Worm (Caenorhabditis elegans) whole organism, young adult: ENCODE measurements around the gene M02A10.1.

Experiments
- C06A6.2 ChIP-seq: fragments of 200-800 bp; sonication (Bioruptor generic); conservative IDR thresholded peaks from 2 replicates; pipeline ENCODE4 v1.3.6; 2022; ENCODE audit warnings: missing genetic modification characterization, missing compliant biosample characterization
- F10E7.11 ChIP-seq: sonication (generic microtip); optimal IDR thresholded peaks from 2 replicates; lab custom pipeline; 2017; ENCODE audit warnings: mild to moderate bottlenecking, missing genetic modification characterization, moderate library complexity, missing compliant biosample characterization
- F33H1.4 ChIP-seq: fragments of 200-800 bp; sonication (Bioruptor generic); IDR thresholded peaks from 2 replicates; pipeline ENCODE4 v1.3.6; 2022; ENCODE audit warnings: missing genetic modification reagents, missing genetic modification characterization, missing compliant biosample characterization
- F37B4.10 ChIP-seq: fragments of 200-800 bp; sonication (Bioruptor generic); IDR thresholded peaks from 2 replicates; pipeline ENCODE4 v1.3.6; 2022; ENCODE audit warnings: missing genetic modification characterization, missing compliant biosample characterization
- F55B11.4 ChIP-seq: sonication (generic microtip); optimal IDR thresholded peaks from 2 replicates; lab custom pipeline; 2016; ENCODE audit warnings: missing compliant biosample characterization, missing genetic modification characterization, borderline replicate concordance; ENCODE audit not compliant: insufficient read depth
- K12H6.12 ChIP-seq: fragments of 200-800 bp; sonication (Bioruptor generic); optimal IDR thresholded peaks from 2 replicates; lab custom pipeline; 2018; ENCODE audit warnings: mild to moderate bottlenecking, missing genetic modification characterization, missing compliant biosample characterization
- T07F8.4 ChIP-seq: sonication (generic microtip); optimal IDR thresholded peaks from 2 replicates; lab custom pipeline; 2016; ENCODE audit warnings: mild to moderate bottlenecking, missing genetic modification characterization, moderate library complexity, missing compliant biosample characterization
- akir-1 ChIP-seq: fragments of 200-800 bp; sonication (Bioruptor generic); optimal IDR thresholded peaks from 2 replicates; lab custom pipeline; 2018; ENCODE audit warnings: mild to moderate bottlenecking, missing genetic modification characterization, moderate library complexity, missing compliant biosample characterization
- ceh-100 ChIP-seq: fragments of 200-800 bp; sonication (Bioruptor generic); IDR thresholded peaks from 2 replicates; pipeline ENCODE4 v1.3.6; 2022; ENCODE audit warnings: missing genetic modification reagents, missing genetic modification characterization, missing compliant biosample characterization
- ceh-40 ChIP-seq: fragments of 200-800 bp; sonication (Bioruptor generic); IDR thresholded peaks from 2 replicates; pipeline ENCODE4 v1.3.6; 2022; ENCODE audit warnings: missing genetic modification characterization, missing compliant biosample characterization
- dpff-1 ChIP-seq: sonication (generic microtip); optimal IDR thresholded peaks from 2 replicates; lab custom pipeline; 2017; ENCODE audit warnings: mild to moderate bottlenecking, missing genetic modification characterization, missing compliant biosample characterization
- fkh-3 ChIP-seq: sonication (generic microtip); optimal IDR thresholded peaks from 2 replicates; lab custom pipeline; 2016; ENCODE audit warnings: mild to moderate bottlenecking, missing genetic modification characterization, missing compliant biosample characterization
- gei-17 ChIP-seq: fragments of 200-800 bp; sonication (Bioruptor generic); optimal IDR thresholded peaks from 2 replicates; lab custom pipeline; 2018; ENCODE audit warnings: mild to moderate bottlenecking, missing genetic modification characterization, missing compliant biosample characterization
- him-1 ChIP-seq: sonication (generic microtip); optimal IDR thresholded peaks from 2 replicates; lab custom pipeline; 2016; ENCODE audit warnings: missing genotype, missing genetic modification reagents, missing genetic modification characterization, missing compliant biosample characterization
- hrde-1 ChIP-seq: sonication (generic microtip); optimal IDR thresholded peaks from 2 replicates; lab custom pipeline; 2016; ENCODE audit warnings: missing genetic modification characterization, mild to moderate bottlenecking, missing compliant biosample characterization, moderate library complexity, missing genotype, missing genetic modification reagents, borderline replicate concordance
- let-526 ChIP-seq: fragments of 200-800 bp; sonication (Bioruptor generic); IDR thresholded peaks from 2 replicates; pipeline ENCODE4 v1.3.6; 2022; ENCODE audit warnings: missing genetic modification reagents, missing genetic modification characterization, missing compliant biosample characterization
- lin-40 ChIP-seq: sonication (generic microtip); optimal IDR thresholded peaks from 2 replicates; lab custom pipeline; 2016; ENCODE audit warnings: missing genetic modification characterization, mild to moderate bottlenecking, missing compliant biosample characterization, missing genotype, missing genetic modification reagents
- lsy-27 ChIP-seq: sonication (generic microtip); optimal IDR thresholded peaks from 2 replicates; lab custom pipeline; 2017; ENCODE audit warnings: missing genetic modification characterization, mild to moderate bottlenecking, missing compliant biosample characterization, antibody characterized with exemption, missing genotype, borderline replicate concordance; ENCODE audit not compliant: insufficient read depth
- madf-6 ChIP-seq: fragments of 200-800 bp; sonication (Bioruptor generic); IDR thresholded peaks from 2 replicates; pipeline ENCODE4 v1.3.6; 2022; ENCODE audit warnings: missing genetic modification reagents, missing genetic modification characterization, missing compliant biosample characterization
- mes-4 ChIP-seq: sonication (generic microtip); optimal IDR thresholded peaks from 2 replicates; lab custom pipeline; 2016; ENCODE audit warnings: missing genotype, missing genetic modification characterization, missing compliant biosample characterization
- mxl-1 ChIP-seq: sonication (generic microtip); optimal IDR thresholded peaks from 2 replicates; lab custom pipeline; 2016; ENCODE audit warnings: missing genetic modification characterization, missing compliant biosample characterization
- nhr-179 ChIP-seq: sonication (generic microtip); optimal IDR thresholded peaks from 2 replicates; lab custom pipeline; 2016; ENCODE audit warnings: mild to moderate bottlenecking, missing genetic modification characterization, missing compliant biosample characterization
- nhr-80 ChIP-seq: sonication (generic microtip); optimal IDR thresholded peaks from 2 replicates; lab custom pipeline; 2016; ENCODE audit warnings: missing genetic modification characterization, missing compliant biosample characterization
- rcor-1 ChIP-seq: fragments of 200-800 bp; sonication (Bioruptor generic); IDR thresholded peaks from 2 replicates; pipeline ENCODE4 v1.3.6; 2022; ENCODE audit warnings: missing genetic modification reagents, missing genetic modification characterization, missing compliant biosample characterization
- snpc-3.4 ChIP-seq: sonication (generic microtip); optimal IDR thresholded peaks from 2 replicates; lab custom pipeline; 2017; ENCODE audit warnings: missing genetic modification characterization, mild to moderate bottlenecking, missing compliant biosample characterization, antibody characterized with exemption, moderate library complexity, missing genotype, missing genetic modification reagents
- snpc-4 ChIP-seq, 5 experiments: fragments of 150-350 bp in 1 of 5; sonication (generic microtip) in 4 of 5; optimal IDR thresholded peaks; 2 replicates each; lab custom pipeline; 2014 to 2018; ENCODE audit warnings: missing genetic modification characterization in 5 of 5, missing biosample characterization in 3 of 5, antibody characterized with exemption in 2 of 5, mild to moderate bottlenecking in 2 of 5, missing compliant biosample characterization in 2 of 5, missing genotype in 2 of 5, moderate library complexity in 2 of 5, missing genetic modification reagents in 1 of 5
- sptf-2 ChIP-seq: fragments of 200-800 bp; sonication (Bioruptor generic); optimal IDR thresholded peaks from 2 replicates; lab custom pipeline; 2018; ENCODE audit warnings: mild to moderate bottlenecking, missing genetic modification characterization, missing compliant biosample characterization
- unc-62 ChIP-seq: fragments of 150-350 bp; optimal IDR thresholded peaks from 2 replicates; lab custom pipeline; 2014; ENCODE audit warnings: missing biosample characterization, missing genetic modification reagents, missing genetic modification characterization
- ztf-3 ChIP-seq: fragments of 200-800 bp; sonication (Bioruptor generic); optimal IDR thresholded peaks from 2 replicates; lab custom pipeline; 2018; ENCODE audit warnings: mild to moderate bottlenecking, missing genetic modification characterization, missing compliant biosample characterization

The M02A10.1 gene

DNA sequence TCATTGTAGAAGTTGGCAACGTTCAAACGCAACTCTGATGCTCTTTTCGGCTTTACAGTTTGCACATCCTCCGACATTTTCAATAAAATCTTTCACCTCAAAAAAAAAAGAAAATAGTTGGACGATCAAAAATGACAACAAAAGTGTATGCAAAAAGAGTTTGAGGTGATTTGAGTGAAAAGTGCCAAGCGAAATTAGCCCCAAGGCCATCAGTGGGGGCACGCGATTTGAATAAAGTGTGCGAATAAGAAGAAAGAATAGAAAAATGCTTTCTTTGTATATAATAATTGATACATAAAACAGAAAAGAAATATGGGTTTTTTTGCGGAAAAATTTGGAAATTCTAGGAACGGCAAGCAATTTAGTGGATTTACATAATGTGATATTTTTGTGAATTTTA lies 40.5 kb upstream of the M02A10.1 start, which contains the start of gene T19D7.5:
Gene T19D7.5, minus strand, starts transcription at position 101 of the 400 bp plus-strand sequence.
- TF ChIP-seq mes-4 (tag; lab: Kevin White, UChicago) (no peak), snpc-3.4 (tag; lab: Kevin White, UChicago) (no peak), lsy-27 (no peak)

ce11 chrX:670603-671002 lies 36.0 kb upstream of the M02A10.1 start, which contains the start of gene T19D7.6:
TSS of gene T19D7.6 (minus strand) at chrX:670800.
- no peak for TF ChIP-seq K12H6.12
- TF ChIP-seq akir-1 (GFP tag; lab: Kevin White, UChicago): no peak
- TF ChIP-seq snpc-4 (GFP tag; optimal IDR thresholded peaks at IDR 0.05; lab: Kevin White, UChicago): no peak
- no peak for TF ChIP-seq snpc-4 (tag; optimal IDR thresholded peaks at IDR 0.05; lab: Kevin White, UChicago)
- TF ChIP-seq hrde-1 (tag; lab: Kevin White, UChicago): no peak
- TF ChIP-seq unc-62 (GFP tag; lab: Kevin White, UChicago): peak; percentile 43
- TF ChIP-seq mes-4 (tag; lab: Kevin White, UChicago): no peak
- peak; percentile 92 for TF ChIP-seq nhr-80 (tag; lab: Kevin White, UChicago)

DNA sequence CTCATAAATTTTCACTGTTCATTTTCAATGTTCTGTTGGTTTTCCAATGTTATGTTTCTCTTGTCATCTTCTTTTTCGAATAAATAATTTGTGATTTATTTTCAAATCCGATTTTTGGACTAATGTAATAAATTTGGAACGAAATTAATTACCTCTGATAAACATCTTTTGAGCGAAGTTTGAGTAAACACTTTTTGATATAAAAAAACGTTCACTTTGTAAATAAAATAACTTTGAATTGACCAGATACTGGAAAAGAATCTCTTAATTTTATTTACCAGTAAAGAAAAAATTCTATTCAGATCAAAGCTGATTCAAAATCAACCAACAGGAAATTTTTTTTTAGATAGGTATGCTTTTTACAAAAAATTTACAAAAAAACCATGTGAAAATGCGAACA lies 34.8 kb upstream of the M02A10.1 start, which contains the start of gene lgc-32:
Gene lgc-32, plus strand, starts transcription at position 301 of the 400 bp plus-strand sequence.
- no peak for TF ChIP-seq F10E7.11 (tag; lab: Kevin White, UChicago)
- no peak for TF ChIP-seq nhr-179
- no peak for TF ChIP-seq mxl-1 (tag; lab: Kevin White, UChicago)
- no peak for TF ChIP-seq F55B11.4 (tag; lab: Kevin White, UChicago)
- TF ChIP-seq, all 124 proteins: peak for 0

DNA sequence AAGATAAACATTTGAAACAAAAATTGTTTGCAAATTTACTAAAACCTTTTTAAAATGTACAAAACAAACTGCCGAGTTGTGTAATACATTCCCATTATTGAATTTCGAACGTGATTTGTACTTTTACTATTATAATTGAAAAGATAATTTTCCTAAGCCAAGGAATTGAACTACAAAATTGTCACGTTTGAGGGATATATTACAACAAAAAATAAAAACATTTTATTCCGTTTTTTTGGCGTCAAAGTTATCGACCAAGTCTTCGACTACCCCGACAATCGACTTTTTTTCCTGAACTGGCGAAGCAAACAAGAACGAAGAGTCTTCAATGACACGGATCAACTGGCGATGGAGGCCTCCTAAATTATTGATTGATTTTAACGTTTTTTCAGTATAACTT lies 25.7 kb upstream of the M02A10.1 start, which contains the start of gene T19D7.7:
Gene T19D7.7, minus strand, starts transcription at position 101 of the 400 bp plus-strand sequence.
- TF ChIP-seq C06A6.2 (GFP tag; lab: Robert Waterston, UW) (no peak), ceh-40 (GFP tag; lab: Robert Waterston, UW) (no peak), ceh-100 (GFP tag; lab: Robert Waterston, UW) (no peak), nhr-80 (tag; lab: Kevin White, UChicago) (no peak), T07F8.4 (no peak), dpff-1 (no peak), ztf-3 (GFP tag; lab: Kevin White, UChicago) (no peak), F37B4.10 (GFP tag; lab: Robert Waterston, UW) (no peak), madf-6 (GFP tag; lab: Robert Waterston, UW) (no peak), fkh-3 (no peak), rcor-1 (GFP tag; lab: Robert Waterston, UW) (no peak), him-1 (tag; lab: Kevin White, UChicago) (no peak), F33H1.4 (GFP tag; lab: Robert Waterston, UW) (no peak), K12H6.12 (no peak), sptf-2 (GFP tag; lab: Kevin White, UChicago) (no peak)

ce11 chrX:681413-681812 lies 25.2 kb upstream of the M02A10.1 start:
- TF ChIP-seq gei-17 (GFP tag; lab: Kevin White, UChicago): no peak
- no peak for TF ChIP-seq madf-6 (GFP tag; lab: Robert Waterston, UW)
- no peak for TF ChIP-seq C06A6.2 (GFP tag; lab: Robert Waterston, UW)
- TF ChIP-seq lin-40 (tag; lab: Kevin White, UChicago): no peak
- TF ChIP-seq snpc-4 (GFP tag; optimal IDR thresholded peaks at IDR 0.05; lab: Kevin White, UChicago): peak; percentile 33
- peak in 3 of 4 experiments; percentile 26 to 87 (median 83) for TF ChIP-seq snpc-4 (tag; optimal IDR thresholded peaks at IDR 0.05; lab: Kevin White, UChicago)
- no peak for TF ChIP-seq let-526 (GFP tag; lab: Robert Waterston, UW)
